Worm (Caenorhabditis elegans) whole organism, mixed stage, embryonic: Measurements from ENCODE around the gene T24C12.1.

Experiments used
- M03D4.4 ChIP-seq: sonication (generic microtip); optimal IDR thresholded peaks from 2 replicates; lab custom pipeline; 2017; ENCODE audit warnings: mild to moderate bottlenecking, missing genetic modification characterization, missing compliant biosample characterization
- blmp-1 ChIP-seq: fragments of 150-350 bp; optimal IDR thresholded peaks from 2 replicates; lab custom pipeline; 2014; ENCODE audit warnings: missing biosample characterization, missing genetic modification characterization
- ces-1 ChIP-seq: fragments of 150-350 bp; optimal IDR thresholded peaks from 2 replicates; lab custom pipeline; 2014; ENCODE audit warnings: missing biosample characterization, missing genetic modification reagents, missing genetic modification characterization
- elt-3 ChIP-seq: fragments of 150-350 bp; optimal IDR thresholded peaks from 2 replicates; lab custom pipeline; 2014; ENCODE audit warnings: missing biosample characterization, missing genetic modification characterization
- lin-13 ChIP-seq: fragments of 150-350 bp; optimal IDR thresholded peaks from 2 replicates; lab custom pipeline; 2014; ENCODE audit warnings: missing biosample characterization, missing genetic modification characterization
- nhr-12 ChIP-seq: fragments of 150-350 bp; optimal IDR thresholded peaks from 2 replicates; lab custom pipeline; 2014; ENCODE audit warnings: missing biosample characterization, missing genetic modification characterization
- nhr-237 ChIP-seq: fragments of 150-350 bp; optimal IDR thresholded peaks from 2 replicates; lab custom pipeline; 2014; ENCODE audit warnings: missing biosample characterization, missing genetic modification characterization
- nhr-28 ChIP-seq: fragments of 150-350 bp; optimal IDR thresholded peaks from 2 replicates; lab custom pipeline; 2014; ENCODE audit warnings: missing biosample characterization, missing genetic modification characterization
- nhr-76 ChIP-seq: sonication (generic microtip); optimal IDR thresholded peaks from 2 replicates; lab custom pipeline; 2017; ENCODE audit warnings: missing biosample characterization, missing genetic modification characterization
- pha-4 ChIP-seq: fragments of 150-350 bp; optimal IDR thresholded peaks from 2 replicates; lab custom pipeline; 2018; ENCODE audit warnings: missing biosample characterization, missing genetic modification reagents, missing genetic modification characterization
- snpc-4 ChIP-seq: fragments of 150-350 bp; optimal IDR thresholded peaks from 2 replicates; lab custom pipeline; 2014; ENCODE audit warnings: missing biosample characterization, missing genetic modification characterization
- unc-39 ChIP-seq: fragments of 150-350 bp; optimal IDR thresholded peaks from 2 replicates; lab custom pipeline; 2014; ENCODE audit warnings: missing biosample characterization, missing genetic modification characterization
- unc-62 ChIP-seq: fragments of 150-350 bp; optimal IDR thresholded peaks from 2 replicates; lab custom pipeline; 2014; ENCODE audit warnings: missing biosample characterization, missing genetic modification reagents, missing genetic modification characterization
- ztf-11 ChIP-seq: fragments of 150-350 bp; optimal IDR thresholded peaks from 2 replicates; lab custom pipeline; 2014; ENCODE audit warnings: missing biosample characterization, missing genetic modification characterization

DNA sequence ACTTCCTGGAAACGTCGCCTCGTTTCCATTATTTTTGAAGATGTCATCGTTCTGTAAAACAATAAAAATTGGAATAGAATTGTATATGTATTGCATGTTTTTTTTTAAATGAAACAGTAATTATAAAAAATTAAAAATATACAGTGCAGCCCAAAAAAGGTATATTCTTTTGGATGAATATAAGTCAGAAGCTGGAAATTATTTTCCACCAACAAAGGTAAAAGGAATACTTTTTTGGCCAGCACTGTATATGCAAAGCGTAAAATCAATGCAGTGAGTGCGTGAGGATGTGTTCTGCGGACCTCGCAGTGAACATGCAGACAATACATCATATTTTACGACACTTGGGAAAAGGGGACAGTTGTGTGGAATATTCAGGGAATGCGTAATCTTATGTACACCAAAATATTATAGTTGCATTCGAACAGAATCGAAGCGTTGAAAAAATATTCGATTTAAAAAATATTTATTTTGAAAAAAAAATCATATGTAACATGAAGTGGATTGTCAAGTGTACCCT lies 22.8 kb upstream of the T24C12.1 start, which contains the start of gene F48B9.8:
- no peak for TF ChIP-seq unc-62 (GFP tag; lab: Kevin White, UChicago)
- TF ChIP-seq lin-13 (tag; lab: Kevin White, UChicago) = no peak
- TF ChIP-seq snpc-4 (tag; lab: Kevin White, UChicago) = no peak
- TF ChIP-seq ztf-11 = no peak
- TF ChIP-seq nhr-28 (tag; lab: Kevin White, UChicago) = no peak
- no peak for TF ChIP-seq M03D4.4 (tag; lab: Kevin White, UChicago)
- TF ChIP-seq unc-39 = no peak
- TF ChIP-seq blmp-1 (tag; lab: Kevin White, UChicago) = no peak
- TF ChIP-seq ces-1 (GFP tag; lab: Kevin White, UChicago) = no peak
- TF ChIP-seq nhr-237 (tag; lab: Kevin White, UChicago) = no peak
- TF ChIP-seq nhr-76 (tag; lab: Kevin White, UChicago) = no peak
- no peak for TF ChIP-seq nhr-12
- TF ChIP-seq pha-4 (tag; lab: Kevin White, UChicago) = no peak
- no peak for TF ChIP-seq elt-3 (tag; lab: Kevin White, UChicago)
